Fruit fly (Drosophila melanogaster) whole organism, wandering third instar larva: ENCODE measurements around the gene CG7714.

Experiments
- Myc ChIP-seq: fragments of >200 bp; optimal IDR thresholded peaks from 2 replicates; lab custom pipeline; 2017
- usp ChIP-seq: fragments of >200 bp; optimal IDR thresholded peaks from 2 replicates; lab custom pipeline; 2017; ENCODE audit warnings: missing biosample characterization, missing genetic modification characterization

The CG7714 gene

dm6 chr3R:18677500-18677940 lies 48.7 kb downstream of the CG7714 start, which contains the start of the genes dind and CG7706:
Gene dind, minus strand, starts transcription at chr3R:18677539.
Gene CG7706, plus strand, starts transcription at chr3R:18677818.
- TF ChIP-seq Myc (lab: Kevin White, UChicago) (peak; percentile 80), usp (GFP tag; lab: Kevin White, UChicago) (no peak)
